Fruit fly (Drosophila melanogaster) whole organism, embryonic: ENCODE results near the gene CG9021.

ENCODE experiments used
- Atf6 ChIP-seq: fragments of 200-800 bp; sonication (Bioruptor generic); IDR thresholded peaks from 2 replicates; pipeline ENCODE4 v1.3.6; 2022; ENCODE audit warnings: missing biosample characterization, missing genetic modification characterization
- CG10366 ChIP-seq: fragments of 200-800 bp; sonication (Bioruptor generic); IDR thresholded peaks from 2 replicates; pipeline ENCODE4 v1.3.6; 2022; ENCODE audit warnings: missing biosample characterization, missing genetic modification characterization
- CG10654 ChIP-seq: fragments of 200-800 bp; sonication (Bioruptor generic); optimal IDR thresholded peaks from 2 replicates; lab custom pipeline; 2016; ENCODE audit warnings: missing biosample characterization, missing genetic modification characterization
- CG10959 ChIP-seq: fragments of 200-800 bp; sonication (Bioruptor generic); IDR thresholded peaks from 2 replicates; pipeline ENCODE4 v1.3.6; 2022; ENCODE audit warnings: missing biosample characterization, missing genetic modification characterization
- CG10979 ChIP-seq: fragments of 200-800 bp; sonication (Bioruptor generic); optimal IDR thresholded peaks from 2 replicates; lab custom pipeline; 2018; ENCODE audit warnings: missing biosample characterization, mild to moderate bottlenecking, missing genetic modification characterization, moderate library complexity
- CG11695 ChIP-seq: fragments of 200-800 bp; sonication (Bioruptor generic); IDR thresholded peaks from 3 replicates; pipeline ENCODE4 v1.3.6; 2022; ENCODE audit warnings: missing biosample characterization, missing genetic modification characterization
- CG12155 ChIP-seq: fragments of 200-800 bp; sonication (Bioruptor generic); optimal IDR thresholded peaks from 3 replicates; lab custom pipeline; 2016; ENCODE audit warnings: missing biosample characterization, missing genetic modification characterization
- CG12744 ChIP-seq: fragments of 200-800 bp; sonication (Bioruptor generic); optimal IDR thresholded peaks from 2 replicates; lab custom pipeline; 2016; ENCODE audit warnings: missing biosample characterization, missing genetic modification characterization
- CG14860 ChIP-seq: fragments of 200-800 bp; sonication (Bioruptor generic); IDR thresholded peaks from 3 replicates; pipeline ENCODE4 v1.3.6; 2022; ENCODE audit warnings: missing biosample characterization, missing genetic modification characterization; ENCODE audit not compliant: partially characterized antibody
- CG15479 ChIP-seq: fragments of 200-800 bp; sonication (Bioruptor generic); optimal IDR thresholded peaks from 3 replicates; lab custom pipeline; 2019; ENCODE audit warnings: missing biosample characterization, mild to moderate bottlenecking, missing genetic modification characterization, moderate library complexity
- CG17359 ChIP-seq: fragments of 200-800 bp; sonication (Bioruptor generic); optimal IDR thresholded peaks from 3 replicates; lab custom pipeline; 2018; ENCODE audit warnings: missing biosample characterization, mild to moderate bottlenecking, missing genetic modification characterization, moderate library complexity
- CG17612 ChIP-seq: fragments of 200-800 bp; sonication (Bioruptor generic); IDR thresholded peaks from 2 replicates; pipeline ENCODE4 v1.3.6; 2022; ENCODE audit warnings: missing biosample characterization, missing genetic modification characterization
- CG32767 ChIP-seq: fragments of 200-800 bp; sonication (Bioruptor generic); IDR thresholded peaks from 2 replicates; pipeline ENCODE4 v1.3.6; 2022; ENCODE audit warnings: missing biosample characterization, missing genetic modification characterization
- CG3281 ChIP-seq: fragments of 200-800 bp; sonication (Bioruptor generic); optimal IDR thresholded peaks from 3 replicates; lab custom pipeline; 2017; ENCODE audit warnings: missing biosample characterization, mild to moderate bottlenecking, missing genetic modification characterization
- CG33557 ChIP-seq: fragments of 200-800 bp; sonication (Bioruptor generic); optimal IDR thresholded peaks from 2 replicates; lab custom pipeline; 2019; ENCODE audit warnings: missing biosample characterization, mild to moderate bottlenecking, missing genetic modification characterization, moderate library complexity
- CG3847 ChIP-seq: fragments of 200-800 bp; sonication (Bioruptor generic); IDR thresholded peaks from 2 replicates; pipeline ENCODE4 v1.3.6; 2022; ENCODE audit warnings: missing biosample characterization, missing genetic modification characterization
- CG6791 ChIP-seq: fragments of 200-800 bp; sonication (Bioruptor generic); IDR thresholded peaks from 3 replicates; pipeline ENCODE4 v1.3.6; 2022; ENCODE audit warnings: missing biosample characterization, missing genetic modification characterization; ENCODE audit not compliant: partially characterized antibody
- CG7357 ChIP-seq: fragments of 200-800 bp; sonication (Bioruptor generic); IDR thresholded peaks from 3 replicates; pipeline ENCODE4 v1.3.6; 2022; ENCODE audit warnings: missing biosample characterization, missing genetic modification characterization
- CG7963 ChIP-seq: fragments of 200-800 bp; sonication (Bioruptor generic); IDR thresholded peaks from 3 replicates; pipeline ENCODE4 v1.3.6; 2022; ENCODE audit warnings: missing biosample characterization, missing genetic modification characterization; ENCODE audit not compliant: partially characterized antibody
- CG9797 ChIP-seq: fragments of 200-800 bp; sonication (Bioruptor generic); optimal IDR thresholded peaks from 3 replicates; lab custom pipeline; 2018; ENCODE audit warnings: missing biosample characterization, mild to moderate bottlenecking, missing genetic modification characterization
- CG9817 ChIP-seq: fragments of 200-800 bp; sonication (Bioruptor generic); optimal IDR thresholded peaks from 2 replicates; lab custom pipeline; 2018; ENCODE audit warnings: missing biosample characterization, mild to moderate bottlenecking, missing genetic modification characterization, moderate library complexity
- Drgx ChIP-seq: fragments of 200-800 bp; sonication (Bioruptor generic); IDR thresholded peaks from 2 replicates; pipeline ENCODE4 v1.3.6; 2022; ENCODE audit warnings: missing biosample characterization, missing genetic modification characterization
- ERR ChIP-seq: fragments of 200-800 bp; sonication (Bioruptor generic); optimal IDR thresholded peaks from 2 replicates; lab custom pipeline; 2016; ENCODE audit warnings: missing biosample characterization, missing genetic modification characterization
- HLH4C ChIP-seq: fragments of 200-800 bp; sonication (Bioruptor generic); IDR thresholded peaks from 3 replicates; pipeline ENCODE4 v1.3.6; 2022; ENCODE audit warnings: missing biosample characterization, missing genetic modification characterization; ENCODE audit not compliant: partially characterized antibody
- Mad ChIP-seq: fragments of 200-800 bp; sonication (Bioruptor generic); optimal IDR thresholded peaks from 2 replicates; lab custom pipeline; 2016; ENCODE audit warnings: missing biosample characterization, missing genetic modification characterization
- Med ChIP-seq: fragments of 200-800 bp; sonication (Bioruptor generic); peaks from one replicate; lab custom pipeline; 2016; ENCODE audit warnings: missing biosample characterization, missing genetic modification characterization, mild to moderate bottlenecking, inconsistent platforms, moderate library complexity
- Usf ChIP-seq: fragments of 200-800 bp; sonication (Bioruptor generic); optimal IDR thresholded peaks from 2 replicates; lab custom pipeline; 2017; ENCODE audit warnings: missing genotype, missing biosample characterization, missing genetic modification characterization
- ab ChIP-seq: fragments of 200-800 bp; sonication (Bioruptor generic); optimal IDR thresholded peaks from 2 replicates; lab custom pipeline; 2016; ENCODE audit warnings: missing biosample characterization, missing genetic modification characterization
- bsh ChIP-seq, 2 experiments: fragments of 200-800 bp; sonication (Bioruptor generic); optimal IDR thresholded peaks; 2 replicates each; lab custom pipeline; 2017 to 2018; ENCODE audit warnings: mild to moderate bottlenecking in 2 of 2, missing biosample characterization in 2 of 2, missing genetic modification characterization in 2 of 2, moderate library complexity in 1 of 2
- cato ChIP-seq: fragments of 200-800 bp; sonication (Bioruptor generic); optimal IDR thresholded peaks from 2 replicates; lab custom pipeline; 2016; ENCODE audit warnings: missing biosample characterization, missing genetic modification characterization, borderline replicate concordance
- danr ChIP-seq: fragments of 200-800 bp; sonication (Bioruptor generic); IDR thresholded peaks from 2 replicates; pipeline ENCODE4 v1.3.6; 2022; ENCODE audit warnings: missing biosample characterization, missing genetic modification characterization
- dimm ChIP-seq: fragments of 200-800 bp; sonication (Bioruptor generic); IDR thresholded peaks from 2 replicates; pipeline ENCODE4 v1.3.6; 2022; ENCODE audit warnings: missing biosample characterization, missing genetic modification characterization
- dmrt99B ChIP-seq: fragments of 200-800 bp; sonication (Bioruptor generic); optimal IDR thresholded peaks from 2 replicates; lab custom pipeline; 2018; ENCODE audit warnings: missing biosample characterization, mild to moderate bottlenecking, missing genetic modification characterization, moderate library complexity
- dpn ChIP-seq, 2 experiments: fragments of 200-800 bp; sonication (Bioruptor generic); optimal IDR thresholded peaks; 3 replicates each; lab custom pipeline; 2016; ENCODE audit warnings: missing biosample characterization in 2 of 2, missing genetic modification characterization in 2 of 2
- fd64A ChIP-seq: fragments of 200-800 bp; sonication (Bioruptor generic); optimal IDR thresholded peaks from 3 replicates; lab custom pipeline; 2018; ENCODE audit warnings: missing biosample characterization, mild to moderate bottlenecking, missing genetic modification characterization
- jumu ChIP-seq: fragments of 200-800 bp; sonication (Bioruptor generic); optimal IDR thresholded peaks from 3 replicates; lab custom pipeline; 2016; ENCODE audit warnings: missing biosample characterization, missing genetic modification characterization
- ken ChIP-seq: fragments of 200-800 bp; sonication (Bioruptor generic); IDR thresholded peaks from 3 replicates; pipeline ENCODE4 v1.3.6; 2022; ENCODE audit warnings: missing biosample characterization, missing genetic modification characterization
- lilli ChIP-seq: fragments of 200-800 bp; sonication (Bioruptor generic); optimal IDR thresholded peaks from 3 replicates; lab custom pipeline; 2016; ENCODE audit warnings: missing biosample characterization, missing genetic modification characterization
- oc ChIP-seq: fragments of 200-800 bp; sonication (Bioruptor generic); optimal IDR thresholded peaks from 2 replicates; lab custom pipeline; 2018; ENCODE audit warnings: missing biosample characterization, mild to moderate bottlenecking, missing genetic modification characterization, moderate library complexity
- odd ChIP-seq: fragments of 200-800 bp; sonication (Bioruptor generic); optimal IDR thresholded peaks from 2 replicates; lab custom pipeline; 2017; ENCODE audit warnings: missing biosample characterization, mild to moderate bottlenecking, missing genetic modification characterization
- pros ChIP-seq: fragments of 200-800 bp; sonication (Bioruptor generic); optimal IDR thresholded peaks from 3 replicates; lab custom pipeline; 2019; ENCODE audit warnings: missing biosample characterization, mild to moderate bottlenecking, missing genetic modification characterization, moderate library complexity
- ranshi ChIP-seq: fragments of 200-800 bp; sonication (Bioruptor generic); IDR thresholded peaks from 2 replicates; pipeline ENCODE4 v1.3.6; 2022; ENCODE audit warnings: missing biosample characterization, missing genetic modification characterization
- sob ChIP-seq: fragments of 200-800 bp; sonication (Bioruptor generic); IDR thresholded peaks from 2 replicates; pipeline ENCODE4 v1.3.6; 2022; ENCODE audit warnings: missing biosample characterization, missing genetic modification characterization
- tna ChIP-seq: fragments of 200-800 bp; sonication (Bioruptor generic); IDR thresholded peaks from 2 replicates; pipeline ENCODE4 v1.3.6; 2022; ENCODE audit warnings: missing biosample characterization, missing genetic modification characterization; ENCODE audit not compliant: partially characterized antibody
- toy ChIP-seq: fragments of 200-800 bp; sonication (Bioruptor generic); IDR thresholded peaks from 2 replicates; pipeline ENCODE4 v1.3.6; 2022; ENCODE audit warnings: missing biosample characterization, missing genetic modification characterization
- usp ChIP-seq: fragments of >200 bp; optimal IDR thresholded peaks from 2 replicates; lab custom pipeline; 2017; ENCODE audit warnings: missing biosample characterization, missing genetic modification characterization
- zfh1 ChIP-seq: fragments of 200-800 bp; sonication (Bioruptor generic); IDR thresholded peaks from 3 replicates; pipeline ENCODE4 v1.3.6; 2022; ENCODE audit warnings: missing biosample characterization, missing genetic modification characterization

Gene CG9021

DNA sequence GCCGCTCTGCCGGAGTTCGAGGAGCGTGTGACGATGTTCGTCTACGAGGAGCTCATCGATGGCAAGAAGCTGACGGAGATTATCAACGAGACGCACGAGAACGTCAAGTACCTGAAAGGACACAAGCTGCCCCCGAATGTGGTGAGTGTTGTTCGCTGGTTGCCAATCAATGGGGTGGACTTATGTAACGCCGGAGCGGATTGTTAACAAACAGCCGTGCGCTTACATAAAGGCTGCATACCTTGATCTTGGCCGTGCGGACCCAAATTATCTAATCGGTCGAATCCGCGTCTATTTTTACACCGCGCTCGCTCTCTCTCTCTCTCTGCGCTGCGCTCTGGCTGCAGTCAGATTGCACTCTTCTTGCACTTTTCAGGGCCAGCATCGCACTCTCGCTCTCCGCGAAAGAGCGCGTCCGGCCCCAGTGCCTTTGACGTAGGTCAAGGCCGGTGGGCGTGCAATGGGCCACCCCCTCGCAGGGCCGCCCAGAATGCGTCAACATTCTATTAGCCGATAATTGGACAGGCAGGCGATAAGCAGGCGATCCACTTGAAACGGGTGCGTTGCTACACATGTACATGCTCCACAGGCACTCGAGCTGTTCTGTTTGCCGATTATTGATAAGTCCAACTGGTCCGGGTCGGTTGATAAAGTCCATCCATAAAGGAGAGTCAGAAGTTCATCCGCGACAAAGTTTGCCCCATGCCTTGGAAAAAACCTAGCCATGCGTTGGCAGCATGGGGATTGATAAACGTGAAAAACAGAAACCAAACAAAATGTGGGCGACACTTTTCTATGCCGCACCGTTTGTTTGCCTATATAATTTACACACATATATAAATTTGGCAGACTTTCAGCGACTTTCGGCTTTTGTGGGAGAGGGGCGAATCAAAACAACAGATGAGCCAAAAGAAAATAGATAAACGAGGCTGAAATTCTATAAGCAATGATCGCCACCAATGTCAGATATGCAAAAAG, 40.1 kb upstream of the CG9021 start (continued):
- TF ChIP-seq Med (GFP tag; lab: Kevin White, UChicago) (peak; percentile 82), CG3281 (no peak), bsh (GFP tag; optimal IDR thresholded peaks at IDR 0.05; lab: Kevin White, UChicago) (peak in 1 of 2 experiments; percentile 23), CG10979 (tag; lab: Kevin White, UChicago) (no peak), tna (GFP tag; lab: Robert Waterston, UW) (no peak), CG14860 (GFP tag; lab: Robert Waterston, UW) (no peak), Usf (GFP tag; lab: Kevin White, UChicago) (no peak), CG15479 (GFP tag; lab: Kevin White, UChicago) (peak; percentile 14), Drgx (GFP tag; lab: Robert Waterston, UW) (no peak), CG10654 (GFP tag; lab: Kevin White, UChicago) (no peak), zfh1 (GFP tag; lab: Robert Waterston, UW) (0 out of 3 replicates have a peak, but pooled peaks have one; percentile 34), CG33557 (GFP tag; lab: Kevin White, UChicago) (no peak), CG7963 (GFP tag; lab: Robert Waterston, UW) (no peak), danr (GFP tag; lab: Robert Waterston, UW) (no peak), CG10959 (GFP tag; lab: Robert Waterston, UW) (0 out of 2 replicates have a peak, but pooled peaks have one; percentile 14), CG7357 (GFP tag; lab: Robert Waterston, UW) (no peak), sob (GFP tag; lab: Robert Waterston, UW) (peak; percentile 21; the same call in 1 of the 2 replicates), dmrt99B (tag; lab: Kevin White, UChicago) (no peak), CG17612 (GFP tag; lab: Robert Waterston, UW) (no peak), toy (no peak), HLH4C (no peak), fd64A (GFP tag; lab: Kevin White, UChicago) (peak; percentile 21), CG12744 (GFP tag; lab: Kevin White, UChicago) (no peak), usp (GFP tag; lab: Kevin White, UChicago) (no peak), CG17359 (tag; lab: Kevin White, UChicago) (no peak), CG32767 (GFP tag; lab: Robert Waterston, UW) (no peak), pros (no peak), Mad (GFP tag; lab: Kevin White, UChicago) (no peak), CG3847 (GFP tag; lab: Robert Waterston, UW) (no peak), ERR (peak; percentile 70), odd (GFP tag; lab: Kevin White, UChicago) (no peak), CG10366 (no peak), CG11695 (no peak), Atf6 (GFP tag; lab: Robert Waterston, UW) (peak; percentile 45; the same call in 1 of the 2 replicates), CG12155 (GFP tag; lab: Kevin White, UChicago) (no peak)

DNA sequence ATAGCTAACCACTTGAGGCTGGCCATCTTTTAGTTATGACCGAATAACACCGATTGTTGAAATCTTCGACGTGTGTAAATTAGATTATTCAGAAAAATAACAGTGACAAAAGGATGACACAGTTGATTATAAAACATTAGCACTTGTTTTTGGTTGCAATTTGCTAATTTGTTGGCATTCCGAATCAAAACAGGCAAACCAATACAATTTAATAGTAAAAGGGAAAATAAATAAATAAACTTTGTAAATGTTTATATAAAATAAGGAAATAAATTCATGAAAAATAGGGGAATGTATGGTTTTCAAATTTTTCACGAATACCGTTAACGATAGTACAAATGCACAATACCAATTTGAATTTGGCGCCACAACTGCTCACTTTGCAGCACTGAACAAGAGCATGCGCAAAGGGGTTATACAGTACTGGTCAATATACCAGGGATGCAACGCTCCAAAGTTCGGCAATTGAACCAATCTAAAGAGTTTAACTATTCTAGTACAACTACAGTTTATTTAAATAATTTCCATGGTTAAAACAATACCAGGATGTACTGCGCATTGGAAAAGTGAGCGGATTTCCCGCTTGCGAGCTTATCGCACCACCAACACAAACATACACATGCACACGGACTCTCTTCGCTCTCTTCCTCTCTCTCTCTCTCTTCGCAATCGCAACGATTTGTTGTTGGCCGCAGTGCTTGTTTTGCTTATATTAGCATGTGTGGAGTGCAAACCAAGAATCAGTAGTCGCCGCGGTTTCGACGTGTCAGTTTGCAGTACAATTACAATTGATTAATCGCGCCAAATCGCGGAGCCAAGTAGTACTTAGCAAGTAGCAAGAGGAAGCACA, 39.0 kb upstream of the CG9021 start, which contains the start of the genes Sfp26Ad and Gpdh1:
Gene Sfp26Ad, minus strand, starts transcription at position 76 of the 850 bp plus-strand sequence.
Gene Gpdh1, plus strand, starts transcription at position 415 of the 850 bp plus-strand sequence.
- TF ChIP-seq dpn (GFP tag; optimal IDR thresholded peaks at IDR 0.05; lab: Kevin White, UChicago) (peak; percentile 87 to 90), dimm (GFP tag; lab: Robert Waterston, UW) (no peak), oc (peak; percentile 46), ranshi (GFP tag; lab: Robert Waterston, UW) (peak; percentile 40; the same call in 1 of the 2 replicates), CG9817 (peak; percentile 60), CG10979 (tag; lab: Kevin White, UChicago) (peak; percentile 56), lilli (GFP tag; lab: Kevin White, UChicago) (peak; percentile 87), cato (GFP tag; lab: Kevin White, UChicago) (peak; percentile 10), CG6791 (GFP tag; lab: Robert Waterston, UW) (peak; percentile 42; the same call in 1 of the 3 replicates), ab (GFP tag; lab: Kevin White, UChicago) (peak; percentile 26), jumu (peak; percentile 87), CG9797 (GFP tag; lab: Kevin White, UChicago) (peak; percentile 54), ken (peak; percentile 72)
